Worm (Caenorhabditis elegans) whole organism, L3 larva: ENCODE measurements around the gene sft-1.

Source experiments
- aly-2 ChIP-seq: fragments of 150-350 bp; optimal IDR thresholded peaks from 2 replicates; lab custom pipeline; 2014; ENCODE audit warnings: missing biosample characterization, missing genetic modification characterization
- elt-2 ChIP-seq: sonication (generic microtip); optimal IDR thresholded peaks from 2 replicates; lab custom pipeline; 2016; ENCODE audit warnings: missing genetic modification reagents, mild to moderate bottlenecking, missing genetic modification characterization, missing compliant biosample characterization
- nhr-11 ChIP-seq: fragments of 150-350 bp; optimal IDR thresholded peaks from 2 replicates; lab custom pipeline; 2014; ENCODE audit warnings: missing biosample characterization, missing genetic modification characterization
- nhr-67 ChIP-seq: fragments of 150-350 bp; optimal IDR thresholded peaks from 2 replicates; lab custom pipeline; 2014; ENCODE audit warnings: missing biosample characterization, missing genetic modification characterization
- nhr-76 ChIP-seq: fragments of 150-350 bp; sonication (generic microtip); optimal IDR thresholded peaks from 5 replicates; lab custom pipeline; 2014; ENCODE audit warnings: missing biosample characterization, missing genetic modification characterization
- pha-4 ChIP-seq: fragments of 150-350 bp; optimal IDR thresholded peaks from 2 replicates; lab custom pipeline; 2014; ENCODE audit warnings: missing biosample characterization, missing genetic modification reagents, missing genetic modification characterization
- tbx-2 ChIP-seq: sonication (generic microtip); optimal IDR thresholded peaks from 2 replicates; lab custom pipeline; 2016; ENCODE audit warnings: mild to moderate bottlenecking, missing genetic modification characterization, missing compliant biosample characterization
- zag-1 ChIP-seq: fragments of 150-350 bp; optimal IDR thresholded peaks from 2 replicates; lab custom pipeline; 2014; ENCODE audit warnings: missing biosample characterization, missing genetic modification characterization

ce11 chrIII:3061289-3061688 is 25.2 kb upstream of the sft-1 start:
- no peak for TF ChIP-seq elt-2 (tag; lab: Kevin White, UChicago)
- TF ChIP-seq zag-1 (tag; lab: Kevin White, UChicago) = no peak
- no peak for TF ChIP-seq aly-2 (tag; lab: Kevin White, UChicago)
- no peak for TF ChIP-seq nhr-11
- no peak for TF ChIP-seq nhr-76
- TF ChIP-seq tbx-2 (tag; lab: Kevin White, UChicago) = no peak
- TF ChIP-seq pha-4 = no peak
- no peak for TF ChIP-seq nhr-67
